Worm (Caenorhabditis elegans): Measurements from ENCODE around the gene Y72A10A.1.

ce11 chrX:6085824-6086223, 52.3 kb downstream of the Y72A10A.1 start, which contains the start of gene C45B2.1:
- TF ChIP-seq snpc-4 (GFP tag; optimal IDR thresholded peaks at IDR 0.05) (no peak), snpc-4 (tag; optimal IDR thresholded peaks at IDR 0.05) (no peak), rcor-1 (GFP tag; IDR thresholded peaks at IDR 0.05) (no peak), unc-130 (GFP tag; optimal IDR thresholded peaks at IDR 0.05) (no peak), xnd-1 (tag; optimal IDR thresholded peaks at IDR 0.05) (no peak), ccch-3 (GFP tag; optimal IDR thresholded peaks at IDR 0.05) (no peak)
